Worm (Caenorhabditis elegans) whole organism, late embryonic: ENCODE measurements around the gene nhr-154.

Experiments
- C38D4.7 ChIP-seq: fragments of 200-800 bp; sonication (Bioruptor generic); optimal IDR thresholded peaks from 2 replicates; lab custom pipeline; 2018; ENCODE audit warnings: mild to moderate bottlenecking, missing genetic modification characterization, moderate library complexity, missing compliant biosample characterization
- K02D7.2 ChIP-seq: sonication (generic microtip); optimal IDR thresholded peaks from 2 replicates; lab custom pipeline; 2017; ENCODE audit warnings: mild to moderate bottlenecking, missing genetic modification characterization, missing compliant biosample characterization
- K09A11.1 ChIP-seq: sonication (generic microtip); optimal IDR thresholded peaks from 2 replicates; lab custom pipeline; 2017; ENCODE audit warnings: antibody characterized with exemption, mild to moderate bottlenecking, missing genetic modification characterization, missing compliant biosample characterization; ENCODE audit not compliant: insufficient read depth
- Y22D7AL.16 ChIP-seq: sonication (generic microtip); optimal IDR thresholded peaks from 2 replicates; lab custom pipeline; 2016; ENCODE audit warnings: missing genetic modification characterization, missing compliant biosample characterization
- ceh-14 ChIP-seq: sonication (generic microtip); optimal IDR thresholded peaks from 2 replicates; lab custom pipeline; 2016; ENCODE audit warnings: missing genotype, missing genetic modification characterization, missing compliant biosample characterization
- ceh-2 ChIP-seq: sonication (generic microtip); optimal IDR thresholded peaks from 2 replicates; lab custom pipeline; 2016; ENCODE audit warnings: missing genotype, missing genetic modification characterization, missing compliant biosample characterization
- ceh-22 ChIP-seq: sonication (generic microtip); optimal IDR thresholded peaks from 2 replicates; lab custom pipeline; 2017; ENCODE audit warnings: missing biosample characterization, missing genetic modification characterization
- ceh-30 ChIP-seq: fragments of 150-350 bp; optimal IDR thresholded peaks from 2 replicates; lab custom pipeline; 2014; ENCODE audit warnings: missing biosample characterization, missing genetic modification characterization
- ceh-34 ChIP-seq: sonication (generic microtip); optimal IDR thresholded peaks from 2 replicates; lab custom pipeline; 2016; ENCODE audit warnings: mild to moderate bottlenecking, missing genetic modification characterization, missing compliant biosample characterization
- dmd-4 ChIP-seq: sonication (generic microtip); optimal IDR thresholded peaks from 2 replicates; lab custom pipeline; 2016; ENCODE audit warnings: borderline replicate concordance, missing genetic modification characterization, missing compliant biosample characterization
- dve-1 ChIP-seq: sonication (generic microtip); optimal IDR thresholded peaks from 2 replicates; lab custom pipeline; 2017; ENCODE audit warnings: antibody characterized with exemption, mild to moderate bottlenecking, missing genetic modification characterization, missing compliant biosample characterization
- elt-2 ChIP-seq: sonication (generic microtip); optimal IDR thresholded peaks from 2 replicates; lab custom pipeline; 2016; ENCODE audit warnings: missing genetic modification reagents, missing genetic modification characterization, missing compliant biosample characterization
- elt-4 ChIP-seq: sonication (generic microtip); optimal IDR thresholded peaks from 2 replicates; lab custom pipeline; 2016; ENCODE audit warnings: missing genetic modification characterization, missing compliant biosample characterization
- fax-1 ChIP-seq: sonication (generic microtip); optimal IDR thresholded peaks from 2 replicates; lab custom pipeline; 2016; ENCODE audit warnings: missing genotype, missing genetic modification characterization, missing compliant biosample characterization
- fkh-10 ChIP-seq: fragments of 150-350 bp; optimal IDR thresholded peaks from 2 replicates; lab custom pipeline; 2014; ENCODE audit warnings: missing biosample characterization, missing genetic modification reagents, missing genetic modification characterization
- gmeb-2 ChIP-seq: sonication (generic microtip); optimal IDR thresholded peaks from 2 replicates; lab custom pipeline; 2016; ENCODE audit warnings: missing genetic modification characterization, inconsistent platforms, missing compliant biosample characterization
- hlh-6 ChIP-seq: sonication (generic microtip); optimal IDR thresholded peaks from 2 replicates; lab custom pipeline; 2016; ENCODE audit warnings: missing genotype, missing genetic modification characterization, missing compliant biosample characterization
- hlh-8 ChIP-seq: sonication (generic microtip); optimal IDR thresholded peaks from 2 replicates; lab custom pipeline; 2016; ENCODE audit warnings: missing genotype, missing genetic modification characterization, missing compliant biosample characterization
- lim-6 ChIP-seq: sonication (generic microtip); optimal IDR thresholded peaks from 2 replicates; lab custom pipeline; 2016; ENCODE audit warnings: missing genetic modification characterization, missing compliant biosample characterization
- lin-11 ChIP-seq: fragments of 200-800 bp; sonication (Bioruptor generic); optimal IDR thresholded peaks from 2 replicates; lab custom pipeline; 2018; ENCODE audit warnings: mild to moderate bottlenecking, missing genetic modification characterization, missing compliant biosample characterization
- mec-3 ChIP-seq: sonication (generic microtip); optimal IDR thresholded peaks from 2 replicates; lab custom pipeline; 2016; ENCODE audit warnings: borderline replicate concordance, missing genetic modification characterization, missing compliant biosample characterization
- nhr-11 ChIP-seq: fragments of 150-350 bp; optimal IDR thresholded peaks from 2 replicates; lab custom pipeline; 2014; ENCODE audit warnings: missing biosample characterization, missing genetic modification characterization
- odd-2 ChIP-seq: sonication (generic microtip); optimal IDR thresholded peaks from 2 replicates; lab custom pipeline; 2017; ENCODE audit warnings: antibody characterized with exemption, mild to moderate bottlenecking, missing genetic modification characterization, missing compliant biosample characterization
- pax-1 ChIP-seq: fragments of 150-350 bp; optimal IDR thresholded peaks from 2 replicates; lab custom pipeline; 2014; ENCODE audit warnings: missing biosample characterization, missing genetic modification characterization
- pha-4 ChIP-seq: fragments of 150-350 bp; optimal IDR thresholded peaks from 2 replicates; lab custom pipeline; 2018; ENCODE audit warnings: missing biosample characterization, missing genetic modification reagents, missing genetic modification characterization
- rnt-1 ChIP-seq: sonication (generic microtip); optimal IDR thresholded peaks from 2 replicates; lab custom pipeline; 2016; ENCODE audit warnings: missing genetic modification characterization, missing compliant biosample characterization
- sdc-2 ChIP-seq: sonication (generic microtip); optimal IDR thresholded peaks from 2 replicates; lab custom pipeline; 2016; ENCODE audit warnings: missing genotype, missing genetic modification characterization, missing compliant biosample characterization
- sox-2 ChIP-seq: fragments of 200-800 bp; sonication (Bioruptor generic); IDR thresholded peaks from 2 replicates; pipeline ENCODE4 v1.3.6; 2022; ENCODE audit warnings: missing genetic modification reagents, missing genetic modification characterization, missing compliant biosample characterization
- ttx-3 ChIP-seq: sonication (generic microtip); optimal IDR thresholded peaks from 2 replicates; lab custom pipeline; 2016; ENCODE audit warnings: missing genetic modification reagents, missing genetic modification characterization, missing compliant biosample characterization
- unc-3 ChIP-seq, 2 experiments: fragments of 200-800 bp in 1 of 2; sonication (Bioruptor generic) in 1 of 2; sonication (generic microtip) in 1 of 2; conservative IDR thresholded peaks in 1 of 2; optimal IDR thresholded peaks in 1 of 2; 2 replicates each; pipeline versions ENCODE4 v1.3.6 to Lab custom; 2016 to 2022; ENCODE audit warnings: missing compliant biosample characterization in 2 of 2, missing genetic modification characterization in 2 of 2, missing genetic modification reagents in 1 of 2
- unc-55 ChIP-seq: sonication (generic microtip); optimal IDR thresholded peaks from 2 replicates; lab custom pipeline; 2017; ENCODE audit warnings: missing biosample characterization, missing genetic modification reagents, missing genetic modification characterization

Gene nhr-154

ce11 chrV:12075983-12076382, 25.1 kb upstream of the nhr-154 start:
- no peak for TF ChIP-seq K09A11.1 (tag; lab: Kevin White, UChicago)
- no peak for TF ChIP-seq lin-11
- no peak for TF ChIP-seq gmeb-2
- TF ChIP-seq unc-55 (GFP tag; lab: Kevin White, UChicago) = no peak
- no peak for TF ChIP-seq rnt-1 (tag; lab: Kevin White, UChicago)
- no peak for TF ChIP-seq K02D7.2 (tag; lab: Kevin White, UChicago)
- TF ChIP-seq dmd-4 (tag; lab: Kevin White, UChicago) = no peak
- TF ChIP-seq elt-4 = no peak
- TF ChIP-seq Y22D7AL.16 (tag; lab: Kevin White, UChicago) = no peak

ce11 chrV:12080274-12080673, 20.8 kb upstream of the nhr-154 start, which contains the start of gene R07B7.9:
Gene R07B7.9 (minus strand): TSS chrV:12080374.
- no peak for TF ChIP-seq sox-2 (GFP tag; lab: Robert Waterston, UW)
- no peak for TF ChIP-seq lim-6 (tag; lab: Kevin White, UChicago)
- no peak for TF ChIP-seq hlh-8
- TF ChIP-seq ceh-34 (tag; lab: Kevin White, UChicago) = no peak
- TF ChIP-seq K02D7.2 (tag; lab: Kevin White, UChicago) = no peak
- no peak for TF ChIP-seq ceh-2
- TF ChIP-seq pax-1 (tag; lab: Kevin White, UChicago) = no peak
- TF ChIP-seq hlh-6 = no peak
- no peak for TF ChIP-seq pha-4 (tag; lab: Kevin White, UChicago)
- TF ChIP-seq fax-1 (tag; lab: Kevin White, UChicago) = no peak
- no peak for TF ChIP-seq fkh-10
- TF ChIP-seq rnt-1 (tag; lab: Kevin White, UChicago) = no peak
- TF ChIP-seq sdc-2 (tag; lab: Kevin White, UChicago) = no peak
- TF ChIP-seq dve-1 = no peak
- TF ChIP-seq ceh-30 (tag; lab: Kevin White, UChicago) = no peak
- no peak for TF ChIP-seq mec-3 (tag; lab: Kevin White, UChicago)

- no peak for TF ChIP-seq ceh-14 (tag; lab: Kevin White, UChicago)
- no peak for TF ChIP-seq ceh-34 (tag; lab: Kevin White, UChicago)
- no peak for TF ChIP-seq lin-11
- no peak for TF ChIP-seq sdc-2 (tag; lab: Kevin White, UChicago)
- no peak for TF ChIP-seq unc-55 (GFP tag; lab: Kevin White, UChicago)
- TF ChIP-seq ttx-3 (tag; lab: Kevin White, UChicago) = no peak
- TF ChIP-seq nhr-11 (tag; lab: Kevin White, UChicago) = no peak
- TF ChIP-seq pax-1 (tag; lab: Kevin White, UChicago) = no peak
Measured at ce11 chrV:12082932-12083331, 18.2 kb upstream of the nhr-154 start, which contains the start of gene R07B7.10. Gene R07B7.10 (plus strand): TSS chrV:12083216.

ce11 chrV:12084216-12084615, 16.9 kb upstream of the nhr-154 start, which contains the start of gene R07B7.8:
Gene R07B7.8 (minus strand): TSS chrV:12084316.
- TF ChIP-seq odd-2 (no peak), C38D4.7 (no peak), ceh-22 (tag; lab: Kevin White, UChicago) (no peak), ceh-30 (tag; lab: Kevin White, UChicago) (no peak), sox-2 (GFP tag; lab: Robert Waterston, UW) (no peak), pha-4 (tag; lab: Kevin White, UChicago) (no peak), unc-55 (GFP tag; lab: Kevin White, UChicago) (no peak), unc-3 (GFP tag; conservative IDR thresholded peaks at IDR 0.05; lab: Robert Waterston, UW) (no peak), unc-3 (tag; optimal IDR thresholded peaks at IDR 0.05; lab: Kevin White, UChicago) (no peak), sdc-2 (tag; lab: Kevin White, UChicago) (no peak)

ce11 chrV:12085867-12086634, 15.0 kb upstream of the nhr-154 start:
- TF ChIP-seq K02D7.2 (tag; lab: Kevin White, UChicago) = no peak
- TF ChIP-seq elt-2 = peak; percentile 90
